Worm (Caenorhabditis elegans): ENCODE measurements around the gene cbn-1.

DNA sequence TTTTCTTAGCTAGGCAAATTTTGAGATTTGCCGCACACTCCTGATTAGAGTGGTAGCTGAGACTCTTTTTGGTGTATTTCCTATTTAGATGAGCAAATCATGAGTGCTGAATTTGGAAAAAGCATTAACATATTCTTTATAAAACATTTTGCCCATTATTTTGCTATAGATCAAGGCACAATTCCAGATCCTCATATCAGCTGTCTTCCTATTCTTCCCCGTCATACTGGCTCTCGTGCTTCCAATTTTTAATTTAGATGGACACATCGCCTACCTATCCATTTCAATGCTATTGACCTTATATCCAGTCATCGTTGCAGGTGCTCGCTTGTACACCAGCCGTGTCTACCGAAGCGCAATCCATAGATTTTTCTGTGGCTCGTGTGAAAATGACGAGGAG, 47.6 kb upstream of the cbn-1 start, which contains the start of gene C03H5.7:
- no peak for TF ChIP-seq zag-1 (tag; optimal IDR thresholded peaks at IDR 0.05)
- no peak for TF ChIP-seq nhr-76 (tag; optimal IDR thresholded peaks at IDR 0.05)
- no peak for TF ChIP-seq jun-1 (tag; optimal IDR thresholded peaks at IDR 0.05)
- no peak for TF ChIP-seq dmd-9 (GFP tag; IDR thresholded peaks at IDR 0.05)
- no peak for TF ChIP-seq ZK546.5 (tag; optimal IDR thresholded peaks at IDR 0.05)
- TF ChIP-seq egl-27 (tag; optimal IDR thresholded peaks at IDR 0.05), result no peak
- no peak for TF ChIP-seq hif-1 (tag; optimal IDR thresholded peaks at IDR 0.05)
- no peak for TF ChIP-seq mdl-1 (tag; optimal IDR thresholded peaks at IDR 0.05)
- no peak for TF ChIP-seq D1046.2 (GFP tag; IDR thresholded peaks at IDR 0.05)
- no peak for TF ChIP-seq snpc-4 (tag; optimal IDR thresholded peaks at IDR 0.05)
- TF ChIP-seq nhr-25 (tag; optimal IDR thresholded peaks at IDR 0.05; ENCODE audit: borderline replicate concordance, insufficient read depth), result no peak

Data from whole organism, L4 larva.